Worm (Caenorhabditis elegans) whole organism, L1 larva: Measurements from ENCODE around the gene vps-33.1.

Experiments used
- C16A3.4 ChIP-seq: fragments of 150-350 bp; optimal IDR thresholded peaks from 2 replicates; lab custom pipeline; 2014; ENCODE audit warnings: missing biosample characterization, missing genetic modification characterization
- C34B4.2 ChIP-seq: sonication (generic microtip); optimal IDR thresholded peaks from 2 replicates; lab custom pipeline; 2017; ENCODE audit warnings: mild to moderate bottlenecking, missing genetic modification characterization, missing compliant biosample characterization
- blmp-1 ChIP-seq: fragments of 150-350 bp; optimal IDR thresholded peaks from 2 replicates; lab custom pipeline; 2014; ENCODE audit warnings: missing biosample characterization, missing genetic modification characterization
- ceh-90 ChIP-seq: sonication (generic microtip); optimal IDR thresholded peaks from 2 replicates; lab custom pipeline; 2016; ENCODE audit warnings: missing genetic modification characterization, missing compliant biosample characterization
- dpl-1 ChIP-seq, 3 experiments: fragments of 150-350 bp in 2 of 3; sonication (generic microtip) in 1 of 3; optimal IDR thresholded peaks; 2 replicates each; lab custom pipeline; 2014 to 2017; ENCODE audit warnings: missing biosample characterization in 3 of 3, missing genetic modification characterization in 3 of 3, missing genetic modification reagents in 3 of 3
- dsc-1 ChIP-seq: sonication (generic microtip); optimal IDR thresholded peaks from 2 replicates; lab custom pipeline; 2016; ENCODE audit warnings: mild to moderate bottlenecking, missing genetic modification characterization, missing compliant biosample characterization
- efl-1 ChIP-seq, 4 experiments: fragments of 150-350 bp; optimal IDR thresholded peaks in 3 of 4; peaks in 1 of 4; 1 replicate in 1 of 4; 2 replicates in 3 of 4; lab custom pipeline; 2014; ENCODE audit warnings: missing biosample characterization in 2 of 4, missing genetic modification characterization in 2 of 4, missing genetic modification reagents in 2 of 4
- egl-13 ChIP-seq: sonication (generic microtip); optimal IDR thresholded peaks from 2 replicates; lab custom pipeline; 2016; ENCODE audit warnings: missing genotype, missing genetic modification reagents, missing genetic modification characterization, missing compliant biosample characterization
- egl-27 ChIP-seq, 2 experiments: fragments of 150-350 bp in 1 of 2; sonication (generic microtip); optimal IDR thresholded peaks; 3 replicates each; lab custom pipeline; 2017 to 2018; ENCODE audit warnings: missing biosample characterization in 2 of 2, missing genetic modification characterization in 2 of 2, missing genetic modification reagents in 2 of 2
- elt-2 ChIP-seq: sonication (generic microtip); optimal IDR thresholded peaks from 2 replicates; lab custom pipeline; 2016; ENCODE audit warnings: missing genetic modification characterization, mild to moderate bottlenecking, inconsistent platforms, missing compliant biosample characterization, missing genetic modification reagents
- elt-3 ChIP-seq, 6 experiments: fragments of 150-350 bp in 1 of 6; sonication (generic microtip); optimal IDR thresholded peaks; 2 replicates each; lab custom pipeline; 2017 to 2018; ENCODE audit warnings: missing biosample characterization in 6 of 6, missing genetic modification characterization in 6 of 6, inconsistent platforms in 1 of 6
- fkh-10 ChIP-seq: sonication (generic microtip); optimal IDR thresholded peaks from 2 replicates; lab custom pipeline; 2017; ENCODE audit warnings: missing biosample characterization, missing genetic modification reagents, missing genetic modification characterization
- fkh-4 ChIP-seq: sonication (generic microtip); optimal IDR thresholded peaks from 2 replicates; lab custom pipeline; 2016; ENCODE audit warnings: missing compliant biosample characterization, missing genetic modification characterization, borderline replicate concordance
- fos-1 ChIP-seq: fragments of 150-350 bp; optimal IDR thresholded peaks from 2 replicates; lab custom pipeline; 2014; ENCODE audit warnings: missing biosample characterization, missing genetic modification characterization
- hlh-17 ChIP-seq: fragments of 200-800 bp; sonication (Bioruptor generic); optimal IDR thresholded peaks from 2 replicates; lab custom pipeline; 2018; ENCODE audit warnings: missing genetic modification characterization, mild to moderate bottlenecking, missing compliant biosample characterization, moderate library complexity, borderline replicate concordance
- hlh-4 ChIP-seq: sonication (generic microtip); optimal IDR thresholded peaks from 2 replicates; lab custom pipeline; 2016; ENCODE audit warnings: mild to moderate bottlenecking, missing genetic modification characterization, missing compliant biosample characterization
- hpl-2 ChIP-seq: fragments of 150-350 bp; optimal IDR thresholded peaks from 2 replicates; lab custom pipeline; 2014; ENCODE audit warnings: missing biosample characterization, missing genetic modification reagents, missing genetic modification characterization
- jun-1 ChIP-seq: fragments of 150-350 bp; optimal IDR thresholded peaks from 2 replicates; lab custom pipeline; 2014; ENCODE audit warnings: missing biosample characterization, missing genetic modification reagents, missing genetic modification characterization
- lin-14 ChIP-seq: fragments of 200-800 bp; sonication (Bioruptor generic); optimal IDR thresholded peaks from 2 replicates; lab custom pipeline; 2018; ENCODE audit warnings: mild to moderate bottlenecking, missing genetic modification characterization, moderate library complexity, missing compliant biosample characterization
- lin-35 ChIP-seq, 2 experiments: fragments of 150-350 bp; optimal IDR thresholded peaks; 2 replicates each; lab custom pipeline; 2014; ENCODE audit warnings: missing biosample characterization in 2 of 2, missing genetic modification characterization in 2 of 2, missing genetic modification reagents in 2 of 2
- lin-39 ChIP-seq: fragments of 150-350 bp; optimal IDR thresholded peaks from 2 replicates; lab custom pipeline; 2014; ENCODE audit warnings: missing biosample characterization, missing genetic modification reagents, missing genetic modification characterization
- lsy-2 ChIP-seq, 2 experiments: fragments of 150-350 bp; optimal IDR thresholded peaks; 2 replicates each; lab custom pipeline; 2014; ENCODE audit warnings: missing biosample characterization in 2 of 2, missing genetic modification characterization in 2 of 2
- mdl-1 ChIP-seq, 2 experiments: fragments of 150-350 bp; optimal IDR thresholded peaks; 2 replicates each; lab custom pipeline; 2014 to 2017; ENCODE audit warnings: missing biosample characterization in 2 of 2, missing genetic modification characterization in 2 of 2, inconsistent platforms in 1 of 2
- mep-1 ChIP-seq: fragments of 150-350 bp; optimal IDR thresholded peaks from 2 replicates; lab custom pipeline; 2014; ENCODE audit warnings: missing biosample characterization, missing genetic modification characterization
- nhr-11 ChIP-seq: fragments of 150-350 bp; optimal IDR thresholded peaks from 2 replicates; lab custom pipeline; 2014; ENCODE audit warnings: missing biosample characterization, missing genetic modification characterization
- nhr-19 ChIP-seq: fragments of 200-800 bp; sonication (Bioruptor generic); conservative IDR thresholded peaks from 2 replicates; pipeline ENCODE4 v1.3.6; 2022; ENCODE audit warnings: missing genetic modification characterization, missing compliant biosample characterization
- nhr-20 ChIP-seq: sonication (generic microtip); optimal IDR thresholded peaks from 2 replicates; lab custom pipeline; 2016; ENCODE audit warnings: mild to moderate bottlenecking, missing genetic modification characterization, missing compliant biosample characterization
- nhr-237 ChIP-seq: fragments of 150-350 bp; optimal IDR thresholded peaks from 2 replicates; lab custom pipeline; 2014; ENCODE audit warnings: missing biosample characterization, missing genetic modification characterization
- nhr-28 ChIP-seq: fragments of 150-350 bp; optimal IDR thresholded peaks from 2 replicates; lab custom pipeline; 2014; ENCODE audit warnings: missing biosample characterization, missing genetic modification characterization
- nhr-47 ChIP-seq: sonication (generic microtip); optimal IDR thresholded peaks from 2 replicates; lab custom pipeline; 2016; ENCODE audit warnings: mild to moderate bottlenecking, missing genetic modification characterization, moderate library complexity, missing compliant biosample characterization
- nhr-71 ChIP-seq: sonication (generic microtip); optimal IDR thresholded peaks from 2 replicates; lab custom pipeline; 2016; ENCODE audit warnings: mild to moderate bottlenecking, missing genetic modification characterization, moderate library complexity, missing compliant biosample characterization
- nhr-76 ChIP-seq: sonication (generic microtip); optimal IDR thresholded peaks from 2 replicates; lab custom pipeline; 2017; ENCODE audit warnings: missing biosample characterization, missing genetic modification characterization
- nhr-85 ChIP-seq: sonication (generic microtip); peaks from one replicate; lab custom pipeline; 2016; ENCODE audit warnings: missing genetic modification characterization, inconsistent platforms, missing compliant biosample characterization
- nhr-90 ChIP-seq: sonication (generic microtip); optimal IDR thresholded peaks from 2 replicates; lab custom pipeline; 2016; ENCODE audit warnings: mild to moderate bottlenecking, missing genetic modification characterization, missing compliant biosample characterization; ENCODE audit not compliant: poor library complexity
- pag-3 ChIP-seq: sonication (generic microtip); optimal IDR thresholded peaks from 2 replicates; lab custom pipeline; 2017; ENCODE audit warnings: missing genetic modification characterization, mild to moderate bottlenecking, missing compliant biosample characterization, antibody characterized with exemption, borderline replicate concordance; ENCODE audit not compliant: insufficient read depth
- pax-3 ChIP-seq: fragments of 200-800 bp; sonication (Bioruptor generic); optimal IDR thresholded peaks from 2 replicates; lab custom pipeline; 2018; ENCODE audit warnings: mild to moderate bottlenecking, missing genetic modification characterization, moderate library complexity, missing compliant biosample characterization
- pqm-1 ChIP-seq: sonication (generic microtip); optimal IDR thresholded peaks from 3 replicates; lab custom pipeline; 2017; ENCODE audit warnings: missing biosample characterization, missing genetic modification characterization
- rnt-1 ChIP-seq: sonication (generic microtip); optimal IDR thresholded peaks from 2 replicates; lab custom pipeline; 2016; ENCODE audit warnings: mild to moderate bottlenecking, missing genetic modification characterization, moderate library complexity, missing compliant biosample characterization
- skn-1 ChIP-seq: fragments of 150-350 bp; optimal IDR thresholded peaks from 2 replicates; lab custom pipeline; 2014; ENCODE audit warnings: missing biosample characterization, missing genetic modification characterization
- snu-23 ChIP-seq: sonication (generic microtip); optimal IDR thresholded peaks from 2 replicates; lab custom pipeline; 2016; ENCODE audit warnings: missing genetic modification characterization, missing compliant biosample characterization
- unc-130 ChIP-seq: fragments of 150-350 bp; optimal IDR thresholded peaks from 2 replicates; lab custom pipeline; 2017; ENCODE audit warnings: missing biosample characterization, missing genetic modification characterization, inconsistent platforms
- unc-30 ChIP-seq: sonication (generic microtip); optimal IDR thresholded peaks from 2 replicates; lab custom pipeline; 2017; ENCODE audit warnings: missing biosample characterization, missing genetic modification characterization
- vab-15 ChIP-seq: sonication (generic microtip); optimal IDR thresholded peaks from 2 replicates; lab custom pipeline; 2017; ENCODE audit warnings: missing genotype, mild to moderate bottlenecking, missing genetic modification characterization, missing compliant biosample characterization
- xbp-1 ChIP-seq: sonication (generic microtip); optimal IDR thresholded peaks from 2 replicates; lab custom pipeline; 2016; ENCODE audit warnings: missing genetic modification characterization, missing compliant biosample characterization

The vps-33.1 gene

DNA sequence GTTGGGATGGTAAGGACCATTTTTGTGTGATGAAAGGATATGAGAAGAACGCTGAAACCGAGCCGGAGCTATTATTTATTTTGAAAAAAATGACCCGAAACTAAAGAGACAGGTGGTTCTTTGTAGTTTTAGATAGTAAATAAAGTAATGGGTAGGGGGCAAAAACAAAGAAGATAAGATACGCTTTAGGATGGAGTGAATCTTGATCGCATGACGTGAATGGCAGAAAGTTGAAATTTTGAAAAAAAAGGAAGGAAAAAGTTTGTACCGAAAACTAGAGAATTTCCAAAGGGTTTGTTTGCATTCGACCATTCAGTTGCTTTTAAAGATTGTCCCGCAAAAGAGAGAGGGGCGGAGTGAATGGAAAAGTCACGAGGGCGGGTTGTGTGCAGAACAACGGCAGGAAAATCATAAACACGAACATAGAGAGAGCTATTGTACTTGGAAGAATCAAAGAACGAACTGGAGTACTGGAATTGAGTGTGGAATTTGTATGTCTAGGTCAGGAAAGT is 46.8 kb upstream of the vps-33.1 start, which contains the start of gene F22B7.9 (continued):
- TF ChIP-seq skn-1 (peak; percentile 0), nhr-11 (tag; lab: Kevin White, UChicago) (no peak), nhr-47 (tag; lab: Kevin White, UChicago) (peak; percentile 30), mdl-1 (tag; optimal IDR thresholded peaks at IDR 0.05; lab: Kevin White, UChicago) (peak in 1 of 2 experiments; percentile 53), nhr-237 (tag; lab: Kevin White, UChicago) (no peak), pax-3 (tag; lab: Kevin White, UChicago) (no peak), nhr-90 (tag; lab: Kevin White, UChicago) (peak; percentile 20), lin-35 (GFP tag; optimal IDR thresholded peaks at IDR 0.05; lab: Kevin White, UChicago) (peak in 1 of 2 experiments; percentile 34), elt-3 (tag; optimal IDR thresholded peaks at IDR 0.05; lab: Kevin White, UChicago) (peak in 2 of 6 experiments; percentile 38 to 51), C16A3.4 (tag; lab: Kevin White, UChicago) (peak; percentile 10), lin-14 (GFP tag; lab: Kevin White, UChicago) (peak; percentile 26), xbp-1 (no peak)

DNA sequence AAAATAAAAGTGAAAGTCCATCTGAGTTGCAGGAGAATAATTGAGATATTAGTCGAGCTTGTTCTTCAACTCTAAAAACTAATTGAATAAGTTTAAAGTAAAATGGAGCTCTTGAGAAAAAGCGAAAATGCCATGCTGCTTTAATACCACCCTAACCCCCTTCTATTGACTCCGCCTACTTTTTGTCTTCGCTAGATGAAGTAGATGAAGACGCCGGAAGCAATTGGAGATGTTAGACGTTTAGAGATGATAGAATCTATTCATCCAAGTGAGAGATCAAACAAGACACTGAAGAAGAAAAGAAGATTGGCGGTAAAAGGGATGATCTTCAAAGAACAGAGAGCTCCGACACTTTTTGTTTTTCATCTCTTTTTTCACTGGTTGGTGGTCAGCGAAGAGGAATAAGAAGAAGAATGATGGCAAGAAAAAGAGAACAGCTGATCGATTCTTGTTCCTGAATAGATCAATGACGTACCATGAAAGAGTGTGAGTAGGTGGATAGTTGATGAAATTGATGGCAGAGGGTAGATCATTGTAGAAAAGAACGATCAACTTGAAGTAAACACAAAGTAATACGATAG is 46.2 kb upstream of the vps-33.1 start:
- peak; percentile 0 for TF ChIP-seq snu-23
- TF ChIP-seq nhr-85 (tag; lab: Kevin White, UChicago), result peak; percentile 87
- TF ChIP-seq nhr-71 (tag; lab: Kevin White, UChicago), result peak; percentile 45
- TF ChIP-seq lin-14 (GFP tag; lab: Kevin White, UChicago), result peak; percentile 37
- TF ChIP-seq blmp-1 (tag; lab: Kevin White, UChicago), result peak; percentile 83
- TF ChIP-seq lsy-2 (tag; optimal IDR thresholded peaks at IDR 0.05; lab: Kevin White, UChicago), result no peak
- TF ChIP-seq nhr-90 (tag; lab: Kevin White, UChicago), result no peak
- no peak for TF ChIP-seq unc-30 (tag; lab: Kevin White, UChicago)
- peak; percentile 18 for TF ChIP-seq nhr-20
- TF ChIP-seq efl-1 (optimal IDR thresholded peaks at IDR 0.05; lab: Kevin White, UChicago), result no peak
- TF ChIP-seq efl-1 (GFP tag; optimal IDR thresholded peaks at IDR 0.05 in 1 of 2; lab: Kevin White, UChicago), result peak in 1 of 2 experiments; percentile 30
- peak in 1 of 3 experiments; percentile 25 for TF ChIP-seq dpl-1 (GFP tag; optimal IDR thresholded peaks at IDR 0.05; lab: Kevin White, UChicago)
- no peak for TF ChIP-seq nhr-19 (GFP tag; lab: Robert Waterston, UW)
- no peak for TF ChIP-seq elt-2 (tag; lab: Kevin White, UChicago)
- TF ChIP-seq dsc-1 (tag; lab: Kevin White, UChicago), result peak; percentile 58
- TF ChIP-seq pag-3 (tag; lab: Kevin White, UChicago), result peak; percentile 11
- TF ChIP-seq elt-3 (tag; optimal IDR thresholded peaks at IDR 0.05; lab: Kevin White, UChicago), result peak in 1 of 6 experiments; percentile 24
- peak; percentile 6 for TF ChIP-seq mep-1 (tag; lab: Kevin White, UChicago)
- peak; percentile 2 for TF ChIP-seq unc-130 (tag; lab: Kevin White, UChicago)

- TF ChIP-seq dsc-1 (tag; lab: Kevin White, UChicago) (no peak), C34B4.2 (tag; lab: Kevin White, UChicago) (no peak), jun-1 (tag; lab: Kevin White, UChicago) (no peak), C16A3.4 (tag; lab: Kevin White, UChicago) (no peak), ceh-90 (tag; lab: Kevin White, UChicago) (no peak), mdl-1 (tag; optimal IDR thresholded peaks at IDR 0.05; lab: Kevin White, UChicago) (peak in 1 of 2 experiments; percentile 2), nhr-20 (peak; percentile 60), nhr-19 (GFP tag; lab: Robert Waterston, UW) (peak; percentile 24; the same call in 1 of the 2 replicates), hlh-4 (tag; lab: Kevin White, UChicago) (no peak), nhr-71 (tag; lab: Kevin White, UChicago) (peak; percentile 51), nhr-28 (no peak), lin-39 (tag; lab: Kevin White, UChicago) (no peak), rnt-1 (tag; lab: Kevin White, UChicago) (no peak), fos-1 (tag; lab: Kevin White, UChicago) (no peak), xbp-1 (no peak), hpl-2 (GFP tag; lab: Kevin White, UChicago) (no peak), hlh-17 (GFP tag; lab: Kevin White, UChicago) (no peak), mep-1 (tag; lab: Kevin White, UChicago) (no peak), vab-15 (tag; lab: Kevin White, UChicago) (no peak), nhr-237 (tag; lab: Kevin White, UChicago) (no peak), fkh-10 (GFP tag; lab: Kevin White, UChicago) (no peak), fkh-4 (tag; lab: Kevin White, UChicago) (no peak), egl-13 (tag; lab: Kevin White, UChicago) (no peak), nhr-11 (tag; lab: Kevin White, UChicago) (no peak), pqm-1 (tag; lab: Kevin White, UChicago) (no peak), egl-27 (tag; optimal IDR thresholded peaks at IDR 0.05; lab: Kevin White, UChicago) (no peak), nhr-76 (no peak), nhr-90 (tag; lab: Kevin White, UChicago) (no peak)
Observed at ce11 chrIII:8655412-8655811, 45.3 kb upstream of the vps-33.1 start.
